Fruit fly (Drosophila melanogaster) whole organism, prepupa: Measurements from ENCODE around the gene Ifrd1.
A peak's percentile ranks its signal among the peaks of the same experiment; 100 is the strongest.

Experiments
- Blimp-1 ChIP-seq: fragments of 200-800 bp; sonication (Bioruptor generic); optimal IDR thresholded peaks from 3 replicates; lab custom pipeline; 2017; ENCODE audit warnings: missing biosample characterization, missing genetic modification characterization, mild to moderate bottlenecking, moderate library complexity, missing genetic modification reagents
- CG10631 ChIP-seq: fragments of 200-800 bp; sonication (Bioruptor generic); optimal IDR thresholded peaks from 2 replicates; lab custom pipeline; 2016; ENCODE audit warnings: missing biosample characterization, missing genetic modification characterization
- CG10669 ChIP-seq: fragments of 200-800 bp; sonication (Bioruptor generic); optimal IDR thresholded peaks from 3 replicates; lab custom pipeline; 2018; ENCODE audit warnings: missing biosample characterization, mild to moderate bottlenecking, missing genetic modification characterization, moderate library complexity
- CG11294 ChIP-seq: fragments of 200-800 bp; sonication (Bioruptor generic); IDR thresholded peaks from 2 replicates; pipeline ENCODE4 v1.3.6; 2022; ENCODE audit warnings: missing biosample characterization, missing genetic modification characterization
- CG11762 ChIP-seq: fragments of 200-800 bp; sonication (Bioruptor generic); optimal IDR thresholded peaks from 3 replicates; lab custom pipeline; 2016; ENCODE audit warnings: missing biosample characterization, missing genetic modification characterization; ENCODE audit not compliant: insufficient read depth
- CG11902 ChIP-seq: fragments of 200-800 bp; sonication (Bioruptor generic); optimal IDR thresholded peaks from 3 replicates; lab custom pipeline; 2016; ENCODE audit warnings: missing biosample characterization, missing genetic modification characterization
- CG15336 ChIP-seq: fragments of 200-800 bp; sonication (Bioruptor generic); IDR thresholded peaks from 2 replicates; pipeline ENCODE4 v1.3.6; 2022; ENCODE audit warnings: missing biosample characterization, missing genetic modification characterization
- CG16779 ChIP-seq: fragments of 200-800 bp; sonication (Bioruptor generic); optimal IDR thresholded peaks from 3 replicates; lab custom pipeline; 2017; ENCODE audit warnings: missing biosample characterization, mild to moderate bottlenecking, missing genetic modification characterization
- CG3032 ChIP-seq: fragments of 200-800 bp; optimal IDR thresholded peaks from 2 replicates; lab custom pipeline; 2019; ENCODE audit warnings: missing biosample characterization, mild to moderate bottlenecking, missing genetic modification characterization, moderate library complexity
- CG31627 ChIP-seq: fragments of 200-800 bp; sonication (Bioruptor generic); optimal IDR thresholded peaks from 3 replicates; lab custom pipeline; 2016; ENCODE audit warnings: missing biosample characterization, missing genetic modification characterization
- CG32006 ChIP-seq: fragments of 200-800 bp; sonication (Bioruptor generic); optimal IDR thresholded peaks from 3 replicates; lab custom pipeline; 2017; ENCODE audit warnings: missing biosample characterization, mild to moderate bottlenecking, missing genetic modification characterization
- CG34406 ChIP-seq: fragments of 200-800 bp; sonication (Bioruptor generic); optimal IDR thresholded peaks from 3 replicates; lab custom pipeline; 2016; ENCODE audit warnings: missing biosample characterization, missing genetic modification characterization
- CG6163 ChIP-seq: fragments of 200-800 bp; sonication (Bioruptor generic); IDR thresholded peaks from 3 replicates; pipeline ENCODE4 v1.3.6; 2022; ENCODE audit warnings: missing biosample characterization, missing genetic modification characterization
- CG6276 ChIP-seq: fragments of 200-800 bp; sonication (Bioruptor generic); optimal IDR thresholded peaks from 2 replicates; lab custom pipeline; 2017; ENCODE audit warnings: missing biosample characterization, mild to moderate bottlenecking, missing genetic modification characterization
- CG6792 ChIP-seq: fragments of 200-800 bp; sonication (Bioruptor generic); optimal IDR thresholded peaks from 3 replicates; lab custom pipeline; 2016; ENCODE audit warnings: missing biosample characterization, missing genetic modification characterization
- CG6808 ChIP-seq: fragments of 200-800 bp; sonication (Bioruptor generic); optimal IDR thresholded peaks from 3 replicates; lab custom pipeline; 2017; ENCODE audit warnings: missing biosample characterization, missing genetic modification characterization, mild to moderate bottlenecking, moderate library complexity, missing genetic modification reagents
- CG6854 ChIP-seq: fragments of 200-800 bp; sonication (Bioruptor generic); optimal IDR thresholded peaks from 2 replicates; lab custom pipeline; 2017; ENCODE audit warnings: missing biosample characterization, mild to moderate bottlenecking, missing genetic modification characterization
- CG7368 ChIP-seq: fragments of 200-800 bp; sonication (Bioruptor generic); optimal IDR thresholded peaks from 3 replicates; lab custom pipeline; 2016; ENCODE audit warnings: missing biosample characterization, missing genetic modification characterization
- CG8319 ChIP-seq: fragments of 200-800 bp; sonication (Bioruptor generic); optimal IDR thresholded peaks from 3 replicates; lab custom pipeline; 2016; ENCODE audit warnings: missing biosample characterization, missing genetic modification characterization
- CG8632 ChIP-seq: fragments of 200-800 bp; sonication (Bioruptor generic); optimal IDR thresholded peaks from 3 replicates; lab custom pipeline; 2016; ENCODE audit warnings: missing biosample characterization, missing genetic modification characterization
- CG9139 ChIP-seq: fragments of 200-800 bp; sonication (Bioruptor generic); optimal IDR thresholded peaks from 3 replicates; lab custom pipeline; 2017; ENCODE audit warnings: missing biosample characterization, mild to moderate bottlenecking, missing genetic modification characterization
- Eip75B ChIP-seq: fragments of 200-800 bp; sonication (Bioruptor generic); optimal IDR thresholded peaks from 3 replicates; lab custom pipeline; 2016; ENCODE audit warnings: missing biosample characterization, missing genetic modification characterization
- Eip78C ChIP-seq: fragments of 200-800 bp; sonication (Bioruptor generic); peaks from one replicate; lab custom pipeline; 2016; ENCODE audit warnings: missing biosample characterization, missing genetic modification characterization
- Ets21C ChIP-seq: fragments of 200-800 bp; sonication (Bioruptor generic); optimal IDR thresholded peaks from 3 replicates; lab custom pipeline; 2016; ENCODE audit warnings: missing biosample characterization, missing genetic modification characterization
- Ets96B ChIP-seq: fragments of 200-800 bp; optimal IDR thresholded peaks from 2 replicates; lab custom pipeline; 2019; ENCODE audit warnings: missing biosample characterization, mild to moderate bottlenecking, missing genetic modification characterization, moderate library complexity
- Gug ChIP-seq: fragments of 200-800 bp; sonication (Bioruptor generic); IDR thresholded peaks from 2 replicates; pipeline ENCODE4 v1.3.6; 2022; ENCODE audit warnings: missing biosample characterization, missing genetic modification characterization
- Hr39 ChIP-seq: fragments of 200-800 bp; sonication (Bioruptor generic); optimal IDR thresholded peaks from 2 replicates; lab custom pipeline; 2016; ENCODE audit warnings: missing biosample characterization, missing genetic modification characterization
- Hr4 ChIP-seq: fragments of 200-800 bp; sonication (Bioruptor generic); optimal IDR thresholded peaks from 3 replicates; lab custom pipeline; 2016; ENCODE audit warnings: missing biosample characterization, missing genetic modification characterization
- Met ChIP-seq: fragments of 200-800 bp; sonication (Bioruptor generic); optimal IDR thresholded peaks from 3 replicates; lab custom pipeline; 2016; ENCODE audit warnings: missing biosample characterization, missing genetic modification characterization
- OdsH ChIP-seq: fragments of 200-800 bp; sonication (Bioruptor generic); optimal IDR thresholded peaks from 3 replicates; lab custom pipeline; 2016; ENCODE audit warnings: missing biosample characterization, missing genetic modification characterization
- Smox ChIP-seq: fragments of 200-800 bp; sonication (Bioruptor generic); optimal IDR thresholded peaks from 3 replicates; lab custom pipeline; 2016; ENCODE audit warnings: missing biosample characterization, missing genetic modification characterization
- Sox14 ChIP-seq: fragments of 200-800 bp; sonication (Bioruptor generic); optimal IDR thresholded peaks from 3 replicates; lab custom pipeline; 2016; ENCODE audit warnings: missing biosample characterization, missing genetic modification characterization
- Sox15 ChIP-seq: fragments of 200-800 bp; sonication (Bioruptor generic); optimal IDR thresholded peaks from 3 replicates; lab custom pipeline; 2016; ENCODE audit warnings: missing biosample characterization, missing genetic modification characterization
- achi ChIP-seq: fragments of 200-800 bp; sonication (Bioruptor generic); optimal IDR thresholded peaks from 3 replicates; lab custom pipeline; 2016; ENCODE audit warnings: missing biosample characterization, missing genetic modification characterization
- acj6 ChIP-seq: fragments of 200-800 bp; sonication (Bioruptor generic); optimal IDR thresholded peaks from 3 replicates; lab custom pipeline; 2016; ENCODE audit warnings: missing biosample characterization, missing genetic modification characterization
- cyc ChIP-seq: fragments of 200-800 bp; sonication (Bioruptor generic); optimal IDR thresholded peaks from 3 replicates; lab custom pipeline; 2016; ENCODE audit warnings: missing biosample characterization, missing genetic modification characterization
- dac ChIP-seq: fragments of 200-800 bp; sonication (Bioruptor generic); optimal IDR thresholded peaks from 2 replicates; lab custom pipeline; 2017; ENCODE audit warnings: missing biosample characterization, mild to moderate bottlenecking, missing genetic modification characterization
- dsx ChIP-seq: fragments of 200-800 bp; optimal IDR thresholded peaks from 3 replicates; lab custom pipeline; 2019; ENCODE audit warnings: missing biosample characterization, mild to moderate bottlenecking, missing genetic modification characterization, moderate library complexity; ENCODE audit not compliant: poor library complexity, severe bottlenecking
- eg ChIP-seq: fragments of 200-800 bp; sonication (Bioruptor generic); IDR thresholded peaks from 3 replicates; pipeline ENCODE4 v1.3.6; 2022; ENCODE audit warnings: missing biosample characterization, missing genetic modification characterization
- esn ChIP-seq: fragments of 200-800 bp; sonication (Bioruptor generic); optimal IDR thresholded peaks from 2 replicates; lab custom pipeline; 2016; ENCODE audit warnings: missing biosample characterization, mild to moderate bottlenecking, missing genetic modification characterization, moderate library complexity
- fd59A ChIP-seq: fragments of 200-800 bp; sonication (Bioruptor generic); optimal IDR thresholded peaks from 2 replicates; lab custom pipeline; 2017; ENCODE audit warnings: missing biosample characterization, mild to moderate bottlenecking, missing genetic modification characterization, missing genetic modification reagents
- fd85E ChIP-seq: fragments of 200-800 bp; sonication (Bioruptor generic); optimal IDR thresholded peaks from 3 replicates; lab custom pipeline; 2016; ENCODE audit warnings: missing biosample characterization, missing genetic modification characterization
- fkh ChIP-seq: fragments of 200-800 bp; sonication (Bioruptor generic); optimal IDR thresholded peaks from 3 replicates; lab custom pipeline; 2017; ENCODE audit warnings: missing biosample characterization, mild to moderate bottlenecking, missing genetic modification characterization, moderate library complexity
- lz ChIP-seq: fragments of 200-800 bp; sonication (Bioruptor generic); optimal IDR thresholded peaks from 3 replicates; lab custom pipeline; 2016; ENCODE audit warnings: missing biosample characterization, missing genetic modification characterization
- salr ChIP-seq, 2 experiments: fragments of 200-800 bp; sonication (Bioruptor generic); optimal IDR thresholded peaks; 3 replicates each; lab custom pipeline; 2016 to 2018; ENCODE audit warnings: missing biosample characterization in 2 of 2, missing genetic modification characterization in 2 of 2, mild to moderate bottlenecking in 1 of 2
- ss ChIP-seq, 2 experiments: fragments of 200-800 bp; sonication (Bioruptor generic); optimal IDR thresholded peaks; 2 replicates in 1 of 2; 3 replicates in 1 of 2; lab custom pipeline; 2017 to 2018; ENCODE audit warnings: mild to moderate bottlenecking in 2 of 2, missing biosample characterization in 2 of 2, missing genetic modification characterization in 2 of 2, moderate library complexity in 1 of 2
- svp ChIP-seq: fragments of 200-800 bp; sonication (Bioruptor generic); peaks from one replicate; lab custom pipeline; 2016; ENCODE audit warnings: missing biosample characterization, missing genetic modification characterization
- topi ChIP-seq: fragments of 200-800 bp; sonication (Bioruptor generic); optimal IDR thresholded peaks from 3 replicates; lab custom pipeline; 2016; ENCODE audit warnings: missing biosample characterization, missing genetic modification characterization
- vri ChIP-seq: fragments of 200-800 bp; sonication (Bioruptor generic); optimal IDR thresholded peaks from 3 replicates; lab custom pipeline; 2016; ENCODE audit warnings: missing biosample characterization, mild to moderate bottlenecking, missing genetic modification characterization

Ifrd1 gene

DNA sequence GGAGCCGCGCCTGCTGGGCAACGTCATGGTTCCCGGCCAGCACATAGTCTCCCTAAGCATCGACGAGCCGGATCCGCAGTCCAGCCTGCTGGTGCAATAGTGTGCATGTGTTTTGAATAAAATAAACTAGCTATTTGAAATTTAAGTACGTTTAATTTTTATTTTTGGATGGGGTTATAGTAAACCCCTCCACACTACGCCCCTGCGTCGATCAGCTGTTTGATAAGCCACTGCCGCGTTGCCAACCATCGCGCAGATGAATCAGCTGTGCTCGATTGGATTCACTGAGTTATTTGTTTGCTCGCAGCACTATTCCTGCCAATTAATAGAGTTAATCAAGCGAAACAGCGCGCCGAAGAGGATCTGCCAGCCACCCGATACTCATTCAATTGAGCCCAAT lies 4.6 kb upstream of the Ifrd1 start, which contains the start of gene RabGGTb (continued):
- TF ChIP-seq achi (GFP tag; lab: Kevin White, UChicago) (peak; percentile 46), CG10669 (GFP tag; lab: Kevin White, UChicago) (peak; percentile 17), CG8319 (peak; percentile 1), lz (GFP tag; lab: Kevin White, UChicago) (peak; percentile 84), Blimp-1 (GFP tag; lab: Kevin White, UChicago) (no peak), CG32006 (peak; percentile 56), CG3032 (tag; lab: Kevin White, UChicago) (peak; percentile 51)
- TF ChIP-seq, all 60 proteins: peak for 45

DNA sequence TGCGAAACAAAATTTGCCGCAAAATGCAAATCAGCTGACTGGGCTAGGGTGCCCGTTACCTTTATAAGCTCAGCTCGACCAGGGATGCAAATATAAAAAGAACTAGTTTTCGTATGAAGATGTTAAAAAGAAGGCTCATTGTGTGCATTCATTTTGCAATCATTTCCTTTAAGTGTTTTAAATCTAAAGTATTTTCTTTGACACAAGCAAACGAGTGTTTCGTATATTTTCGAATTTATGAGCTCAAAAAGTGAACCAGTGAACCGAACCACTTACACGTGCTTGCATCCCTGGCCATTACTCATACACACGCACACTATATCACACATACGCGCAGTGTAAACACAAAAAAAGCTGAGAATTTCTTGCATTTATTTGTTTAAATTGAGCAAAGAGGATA lies 3.9 kb upstream of the Ifrd1 start, which contains the start of the genes Prx6a and Sbat:
Gene Prx6a, minus strand, starts transcription at position 45 of the 400 bp plus-strand sequence.
Gene Sbat, plus strand, starts transcription at position 157 of the 400 bp plus-strand sequence.
- TF ChIP-seq CG31627 (GFP tag; lab: Kevin White, UChicago) = peak; percentile 78
- peak; percentile 43 for TF ChIP-seq CG6808 (GFP tag; lab: Kevin White, UChicago)
- peak; percentile 15 for TF ChIP-seq CG8319
- TF ChIP-seq Hr4 (GFP tag; lab: Kevin White, UChicago) = peak; percentile 70
- TF ChIP-seq salr (GFP tag; optimal IDR thresholded peaks at IDR 0.05; lab: Kevin White, UChicago) = peak in 1 of 2 experiments; percentile 42
- peak; percentile 54 for TF ChIP-seq Smox (GFP tag; lab: Kevin White, UChicago)
- TF ChIP-seq CG6854 (GFP tag; lab: Kevin White, UChicago) = no peak
- peak; percentile 76 for TF ChIP-seq CG3032 (tag; lab: Kevin White, UChicago)
- peak; percentile 2 for TF ChIP-seq vri (GFP tag; lab: Kevin White, UChicago)
- peak; percentile 55 for TF ChIP-seq Ets21C (GFP tag; lab: Kevin White, UChicago)
- TF ChIP-seq CG16779 (tag; lab: Kevin White, UChicago) = no peak
- TF ChIP-seq Blimp-1 (GFP tag; lab: Kevin White, UChicago) = peak; percentile 2
- peak; percentile 78 for TF ChIP-seq Eip75B (GFP tag; lab: Kevin White, UChicago)
- TF ChIP-seq CG10631 = peak; percentile 50
- peak; percentile 55 for TF ChIP-seq dsx (GFP tag; lab: Kevin White, UChicago)
- TF ChIP-seq Met (GFP tag; lab: Kevin White, UChicago) = peak; percentile 53
- no peak for TF ChIP-seq CG6276 (GFP tag; lab: Kevin White, UChicago)
- peak; percentile 44; the same call in 1 of the 3 replicates for TF ChIP-seq eg
- peak; percentile 76 for TF ChIP-seq Eip78C (GFP tag; lab: Kevin White, UChicago)
- TF ChIP-seq CG34406 (GFP tag; lab: Kevin White, UChicago) = peak; percentile 24
- peak; percentile 54 for TF ChIP-seq CG10669 (GFP tag; lab: Kevin White, UChicago)
- peak; percentile 22 for TF ChIP-seq CG8632 (GFP tag; lab: Kevin White, UChicago)
- peak; percentile 63 for TF ChIP-seq Gug (GFP tag; lab: Robert Waterston, UW)
- peak; percentile 46 for TF ChIP-seq OdsH (GFP tag; lab: Kevin White, UChicago)
- peak; percentile 56 for TF ChIP-seq CG11902 (GFP tag; lab: Kevin White, UChicago)
- peak; percentile 24 for TF ChIP-seq dac (GFP tag; lab: Kevin White, UChicago)
- TF ChIP-seq CG15336 (GFP tag; lab: Robert Waterston, UW) = no peak
- peak; percentile 9 for TF ChIP-seq fd59A (GFP tag; lab: Kevin White, UChicago)
- peak in 1 of 2 experiments; percentile 70 for TF ChIP-seq ss (GFP tag; optimal IDR thresholded peaks at IDR 0.05; lab: Kevin White, UChicago)
- peak; percentile 77 for TF ChIP-seq lz (GFP tag; lab: Kevin White, UChicago)
- TF ChIP-seq acj6 (GFP tag; lab: Kevin White, UChicago) = peak; percentile 74
- peak; percentile 65 for TF ChIP-seq Ets96B (tag; lab: Kevin White, UChicago)
- peak; percentile 60 for TF ChIP-seq topi (GFP tag; lab: Kevin White, UChicago)
- peak; percentile 94 for TF ChIP-seq fkh
- peak; percentile 53 for TF ChIP-seq CG7368 (GFP tag; lab: Kevin White, UChicago)
- peak; percentile 31 for TF ChIP-seq achi (GFP tag; lab: Kevin White, UChicago)
- peak; percentile 73 for TF ChIP-seq Sox14
- TF ChIP-seq esn (GFP tag; lab: Kevin White, UChicago) = peak; percentile 72
- peak; percentile 37; the same call in 1 of the 2 replicates for TF ChIP-seq CG11294 (GFP tag; lab: Robert Waterston, UW)
- TF ChIP-seq cyc (GFP tag; lab: Kevin White, UChicago) = peak; percentile 77
- TF ChIP-seq CG6792 = peak; percentile 51
- peak; percentile 74 for TF ChIP-seq Hr39 (GFP tag; lab: Kevin White, UChicago)
- peak; percentile 58 for TF ChIP-seq Sox15 (GFP tag; lab: Kevin White, UChicago)
- TF ChIP-seq CG6163 (GFP tag; lab: Robert Waterston, UW) = no peak
- peak; percentile 73 for TF ChIP-seq svp (GFP tag; lab: Kevin White, UChicago)
- no peak for TF ChIP-seq fd85E (GFP tag; lab: Kevin White, UChicago)
- no peak for TF ChIP-seq CG9139
- TF ChIP-seq CG11762 (GFP tag; lab: Kevin White, UChicago) = no peak
